Worm (Caenorhabditis elegans) whole organism, midembryonic: Measurements from ENCODE around the gene suex-1.

Experiments used
- flt-1 ChIP-seq: fragments of 200-800 bp; sonication (Bioruptor generic); IDR thresholded peaks from 2 replicates; pipeline ENCODE4 v1.3.6; 2022; ENCODE audit warnings: missing genetic modification characterization, missing compliant biosample characterization
- ref-1 ChIP-seq: fragments of 200-800 bp; sonication (Bioruptor generic); conservative IDR thresholded peaks from 2 replicates; pipeline ENCODE4 v1.3.6; 2022; ENCODE audit warnings: missing genetic modification reagents, missing genetic modification characterization, missing compliant biosample characterization

ce11 chrII:5543476-5544144 lies 45.6 kb upstream of the suex-1 start:
- TF ChIP-seq ref-1 (GFP tag; lab: Robert Waterston, UW) = peak; percentile 53; the same call in 1 of the 2 replicates
- TF ChIP-seq flt-1 (GFP tag; lab: Robert Waterston, UW) = peak; percentile 93
